Fruit fly (Drosophila melanogaster) whole organism, embryonic: ENCODE results near the gene CG7006.

Experiments used
- CG33213 ChIP-seq: fragments of 200-800 bp; sonication (Bioruptor generic); optimal IDR thresholded peaks from 3 replicates; lab custom pipeline; 2016; ENCODE audit warnings: missing biosample characterization, missing genetic modification characterization
- CG9609 ChIP-seq: fragments of 200-800 bp; sonication (Bioruptor generic); optimal IDR thresholded peaks from 3 replicates; lab custom pipeline; 2016; ENCODE audit warnings: missing biosample characterization, missing genetic modification characterization
- CG9876 ChIP-seq: fragments of 200-800 bp; sonication (Bioruptor generic); optimal IDR thresholded peaks from 2 replicates; lab custom pipeline; 2016; ENCODE audit warnings: missing biosample characterization, missing genetic modification characterization
- HLHmδ ChIP-seq: fragments of 200-800 bp; sonication (Bioruptor generic); optimal IDR thresholded peaks from 2 replicates; lab custom pipeline; 2018; ENCODE audit warnings: missing biosample characterization, mild to moderate bottlenecking, missing genetic modification characterization, moderate library complexity
- br ChIP-seq: fragments of >200 bp; optimal IDR thresholded peaks from 2 replicates; lab custom pipeline; 2017
- stwl ChIP-seq: fragments of 200-800 bp; sonication (Bioruptor generic); optimal IDR thresholded peaks from 3 replicates; lab custom pipeline; 2018; ENCODE audit warnings: missing biosample characterization, mild to moderate bottlenecking, missing genetic modification characterization, moderate library complexity
- tgo ChIP-seq: fragments of 200-800 bp; sonication (Bioruptor generic); IDR thresholded peaks from 3 replicates; pipeline ENCODE4 v1.3.6; 2022; ENCODE audit warnings: missing biosample characterization, missing genetic modification characterization

- TF ChIP-seq HLHmδ: no peak
- TF ChIP-seq stwl (tag; lab: Kevin White, UChicago): no peak
- TF ChIP-seq br (lab: Kevin White, UChicago): no peak
- TF ChIP-seq tgo: no peak
- TF ChIP-seq CG33213 (GFP tag; lab: Kevin White, UChicago): no peak
- TF ChIP-seq CG9609 (GFP tag; lab: Kevin White, UChicago): no peak
- no peak for TF ChIP-seq CG9876 (GFP tag; lab: Kevin White, UChicago)
Observed at dm6 chr3R:24845952-24846848, 4.2 kb upstream of the CG7006 start.
